Worm (Caenorhabditis elegans) whole organism, young adult: ENCODE measurements around the gene mig-22.
A peak's percentile ranks its signal among the peaks of the same experiment; 100 is the strongest.

Experiments used
- B0019.2 ChIP-seq: fragments of 200-800 bp; sonication (Bioruptor generic); conservative IDR thresholded peaks from 2 replicates; pipeline ENCODE4 v1.3.6; 2022; ENCODE audit warnings: missing genetic modification reagents, missing genetic modification characterization, missing compliant biosample characterization
- B0336.3 ChIP-seq: fragments of 200-800 bp; sonication (Bioruptor generic); IDR thresholded peaks from 2 replicates; pipeline ENCODE4 v1.3.6; 2022; ENCODE audit warnings: missing genetic modification characterization, missing compliant biosample characterization
- C06A6.2 ChIP-seq: fragments of 200-800 bp; sonication (Bioruptor generic); conservative IDR thresholded peaks from 2 replicates; pipeline ENCODE4 v1.3.6; 2022; ENCODE audit warnings: missing genetic modification characterization, missing compliant biosample characterization
- D2030.7 ChIP-seq: fragments of 200-800 bp; sonication (Bioruptor generic); IDR thresholded peaks from 2 replicates; pipeline ENCODE4 v1.3.6; 2022; ENCODE audit warnings: missing genetic modification reagents, missing genetic modification characterization, missing compliant biosample characterization
- F23B12.7 ChIP-seq: sonication (generic microtip); optimal IDR thresholded peaks from 2 replicates; lab custom pipeline; 2017; ENCODE audit warnings: missing genetic modification characterization, mild to moderate bottlenecking, missing compliant biosample characterization, antibody characterized with exemption, moderate library complexity; ENCODE audit not compliant: insufficient read depth
- F39B2.1 ChIP-seq: fragments of 200-800 bp; sonication (Bioruptor generic); IDR thresholded peaks from 2 replicates; pipeline ENCODE4 v1.3.6; 2022; ENCODE audit warnings: missing genetic modification reagents, missing genetic modification characterization, missing compliant biosample characterization
- F57C9.4 ChIP-seq: sonication (generic microtip); optimal IDR thresholded peaks from 2 replicates; lab custom pipeline; 2017; ENCODE audit warnings: mild to moderate bottlenecking, missing genetic modification characterization, missing compliant biosample characterization
- T26A5.8 ChIP-seq: sonication (generic microtip); optimal IDR thresholded peaks from 2 replicates; lab custom pipeline; 2016; ENCODE audit warnings: missing genetic modification characterization, missing compliant biosample characterization
- Y79H2A.3 ChIP-seq: fragments of 200-800 bp; sonication (Bioruptor generic); conservative IDR thresholded peaks from 2 replicates; pipeline ENCODE4 v1.3.6; 2022; ENCODE audit warnings: missing genetic modification reagents, missing genetic modification characterization, missing compliant biosample characterization
- ama-1 ChIP-seq, 3 experiments: fragments of 150-350 bp in 1 of 3; sonication (generic microtip) in 2 of 3; optimal IDR thresholded peaks; 2 replicates each; lab custom pipeline; 2014 to 2018; ENCODE audit warnings: missing biosample characterization in 2 of 3, missing genetic modification characterization in 2 of 3, missing genetic modification reagents in 2 of 3
- atf-7 ChIP-seq: sonication (generic microtip); optimal IDR thresholded peaks from 2 replicates; lab custom pipeline; 2017; ENCODE audit warnings: mild to moderate bottlenecking, missing genetic modification characterization, missing compliant biosample characterization
- attf-3 ChIP-seq: fragments of 200-800 bp; sonication (Bioruptor generic); conservative IDR thresholded peaks from 2 replicates; pipeline ENCODE4 v1.3.6; 2022; ENCODE audit warnings: missing genetic modification reagents, missing genetic modification characterization, missing compliant biosample characterization
- attf-5 ChIP-seq: fragments of 200-800 bp; sonication (Bioruptor generic); optimal IDR thresholded peaks from 2 replicates; lab custom pipeline; 2018; ENCODE audit warnings: mild to moderate bottlenecking, missing genetic modification characterization, missing compliant biosample characterization
- bed-1 ChIP-seq: fragments of 200-800 bp; sonication (Bioruptor generic); IDR thresholded peaks from 2 replicates; pipeline ENCODE4 v1.3.6; 2022; ENCODE audit warnings: missing genetic modification reagents, missing genetic modification characterization, missing compliant biosample characterization
- bed-2 ChIP-seq: fragments of 200-800 bp; sonication (Bioruptor generic); IDR thresholded peaks from 2 replicates; pipeline ENCODE4 v1.3.6; 2022; ENCODE audit warnings: missing genetic modification reagents, missing genetic modification characterization, missing compliant biosample characterization
- cebp-2 ChIP-seq: fragments of 200-800 bp; sonication (Bioruptor generic); IDR thresholded peaks from 2 replicates; pipeline ENCODE4 v1.3.6; 2022; ENCODE audit warnings: missing genetic modification characterization, missing compliant biosample characterization
- ceh-27 ChIP-seq: fragments of 200-800 bp; sonication (Bioruptor generic); optimal IDR thresholded peaks from 2 replicates; lab custom pipeline; 2018; ENCODE audit warnings: mild to moderate bottlenecking, missing genetic modification characterization, moderate library complexity, missing compliant biosample characterization
- ceh-79 ChIP-seq: sonication (generic microtip); optimal IDR thresholded peaks from 2 replicates; lab custom pipeline; 2017; ENCODE audit warnings: mild to moderate bottlenecking, missing genetic modification characterization, missing compliant biosample characterization
- ceh-91 ChIP-seq: fragments of 200-800 bp; sonication (Bioruptor generic); IDR thresholded peaks from 2 replicates; pipeline ENCODE4 v1.3.6; 2022; ENCODE audit warnings: missing genetic modification reagents, missing genetic modification characterization, missing compliant biosample characterization
- efl-1 ChIP-seq: fragments of 150-350 bp; optimal IDR thresholded peaks from 2 replicates; lab custom pipeline; 2014; ENCODE audit warnings: missing biosample characterization, missing genetic modification reagents, missing genetic modification characterization
- ekl-4 ChIP-seq: fragments of 200-800 bp; sonication (Bioruptor generic); IDR thresholded peaks from 2 replicates; pipeline ENCODE4 v1.3.6; 2022; ENCODE audit warnings: missing genetic modification reagents, missing genetic modification characterization, missing compliant biosample characterization
- gei-17 ChIP-seq: fragments of 200-800 bp; sonication (Bioruptor generic); optimal IDR thresholded peaks from 2 replicates; lab custom pipeline; 2018; ENCODE audit warnings: mild to moderate bottlenecking, missing genetic modification characterization, missing compliant biosample characterization
- hmg-1.2 ChIP-seq: fragments of 200-800 bp; sonication (Bioruptor generic); IDR thresholded peaks from 2 replicates; pipeline ENCODE4 v1.3.6; 2022; ENCODE audit warnings: missing genetic modification reagents, missing genetic modification characterization, missing compliant biosample characterization
- hmg-20 ChIP-seq: fragments of 200-800 bp; sonication (Bioruptor generic); IDR thresholded peaks from 2 replicates; pipeline ENCODE4 v1.3.6; 2022; ENCODE audit warnings: missing genetic modification reagents, missing genetic modification characterization, missing compliant biosample characterization
- hsf-1 ChIP-seq: fragments of 200-800 bp; sonication (Bioruptor generic); IDR thresholded peaks from 2 replicates; pipeline ENCODE4 v1.3.6; 2022; ENCODE audit warnings: missing genetic modification reagents, missing genetic modification characterization, missing compliant biosample characterization
- let-526 ChIP-seq: fragments of 200-800 bp; sonication (Bioruptor generic); IDR thresholded peaks from 2 replicates; pipeline ENCODE4 v1.3.6; 2022; ENCODE audit warnings: missing genetic modification reagents, missing genetic modification characterization, missing compliant biosample characterization
- let-607 ChIP-seq, 2 experiments: fragments of 200-800 bp in 1 of 2; sonication (Bioruptor generic) in 1 of 2; sonication (generic microtip) in 1 of 2; optimal IDR thresholded peaks; 2 replicates each; lab custom pipeline; 2016 to 2018; ENCODE audit warnings: mild to moderate bottlenecking in 2 of 2, missing compliant biosample characterization in 2 of 2, missing genetic modification characterization in 2 of 2, moderate library complexity in 2 of 2, missing genotype in 1 of 2
- lin-35 ChIP-seq, 3 experiments: fragments of 150-350 bp in 2 of 3; sonication (generic microtip) in 1 of 3; optimal IDR thresholded peaks; 2 replicates each; lab custom pipeline; 2014 to 2018; ENCODE audit warnings: missing biosample characterization in 3 of 3, missing genetic modification characterization in 3 of 3, missing genetic modification reagents in 3 of 3
- lin-54 ChIP-seq: fragments of 200-800 bp; sonication (Bioruptor generic); optimal IDR thresholded peaks from 2 replicates; lab custom pipeline; 2018; ENCODE audit warnings: mild to moderate bottlenecking, missing genetic modification characterization, missing compliant biosample characterization
- madf-10 ChIP-seq: sonication (generic microtip); optimal IDR thresholded peaks from 2 replicates; lab custom pipeline; 2016; ENCODE audit warnings: mild to moderate bottlenecking, missing genetic modification characterization, missing compliant biosample characterization
- madf-6 ChIP-seq: fragments of 200-800 bp; sonication (Bioruptor generic); IDR thresholded peaks from 2 replicates; pipeline ENCODE4 v1.3.6; 2022; ENCODE audit warnings: missing genetic modification reagents, missing genetic modification characterization, missing compliant biosample characterization
- mes-4 ChIP-seq: sonication (generic microtip); optimal IDR thresholded peaks from 2 replicates; lab custom pipeline; 2016; ENCODE audit warnings: missing genotype, missing genetic modification characterization, missing compliant biosample characterization
- nfya-1 ChIP-seq: sonication (generic microtip); optimal IDR thresholded peaks from 2 replicates; lab custom pipeline; 2017; ENCODE audit warnings: antibody characterized with exemption, missing compliant biosample characterization, missing genetic modification characterization, borderline replicate concordance; ENCODE audit not compliant: insufficient read depth
- nfyb-1 ChIP-seq: fragments of 200-800 bp; sonication (Bioruptor generic); IDR thresholded peaks from 2 replicates; pipeline ENCODE4 v1.3.6; 2022; ENCODE audit warnings: missing genetic modification reagents, missing genetic modification characterization, missing compliant biosample characterization
- nhr-179 ChIP-seq: sonication (generic microtip); optimal IDR thresholded peaks from 2 replicates; lab custom pipeline; 2016; ENCODE audit warnings: mild to moderate bottlenecking, missing genetic modification characterization, missing compliant biosample characterization
- nhr-80 ChIP-seq: sonication (generic microtip); optimal IDR thresholded peaks from 2 replicates; lab custom pipeline; 2016; ENCODE audit warnings: missing genetic modification characterization, missing compliant biosample characterization
- nhr-90 ChIP-seq: sonication (generic microtip); optimal IDR thresholded peaks from 2 replicates; lab custom pipeline; 2016; ENCODE audit warnings: missing genotype, mild to moderate bottlenecking, missing genetic modification characterization, missing compliant biosample characterization
- pbrm-1 ChIP-seq: fragments of 200-800 bp; sonication (Bioruptor generic); IDR thresholded peaks from 2 replicates; pipeline ENCODE4 v1.3.6; 2022; ENCODE audit warnings: missing genetic modification reagents, missing genetic modification characterization, missing compliant biosample characterization
- pha-4 ChIP-seq: fragments of 150-350 bp; sonication (generic microtip); optimal IDR thresholded peaks from 2 replicates; lab custom pipeline; 2014; ENCODE audit warnings: missing biosample characterization, missing genetic modification reagents, missing genetic modification characterization
- repo-1 ChIP-seq: sonication (generic microtip); optimal IDR thresholded peaks from 2 replicates; lab custom pipeline; 2017; ENCODE audit warnings: mild to moderate bottlenecking, missing genetic modification characterization, missing compliant biosample characterization
- snpc-1.3 ChIP-seq: sonication (generic microtip); optimal IDR thresholded peaks from 2 replicates; lab custom pipeline; 2017; ENCODE audit warnings: missing genetic modification characterization, mild to moderate bottlenecking, missing compliant biosample characterization, antibody characterized with exemption, moderate library complexity, missing genotype, missing genetic modification reagents; ENCODE audit not compliant: insufficient read depth
- snpc-4 ChIP-seq, 5 experiments: fragments of 150-350 bp in 1 of 5; sonication (generic microtip) in 4 of 5; optimal IDR thresholded peaks; 2 replicates each; lab custom pipeline; 2014 to 2018; ENCODE audit warnings: missing genetic modification characterization in 5 of 5, missing biosample characterization in 3 of 5, antibody characterized with exemption in 2 of 5, mild to moderate bottlenecking in 2 of 5, missing compliant biosample characterization in 2 of 5, missing genotype in 2 of 5, moderate library complexity in 2 of 5, missing genetic modification reagents in 1 of 5
- sptf-2 ChIP-seq: fragments of 200-800 bp; sonication (Bioruptor generic); optimal IDR thresholded peaks from 2 replicates; lab custom pipeline; 2018; ENCODE audit warnings: mild to moderate bottlenecking, missing genetic modification characterization, missing compliant biosample characterization
- tlf-1 ChIP-seq: fragments of 200-800 bp; sonication (Bioruptor generic); optimal IDR thresholded peaks from 2 replicates; lab custom pipeline; 2018; ENCODE audit warnings: mild to moderate bottlenecking, missing genetic modification characterization, missing compliant biosample characterization
- unc-62 ChIP-seq: fragments of 150-350 bp; optimal IDR thresholded peaks from 2 replicates; lab custom pipeline; 2014; ENCODE audit warnings: missing biosample characterization, missing genetic modification reagents, missing genetic modification characterization
- ztf-25 ChIP-seq: fragments of 200-800 bp; sonication (Bioruptor generic); IDR thresholded peaks from 2 replicates; pipeline ENCODE4 v1.3.6; 2022; ENCODE audit warnings: missing genetic modification reagents, missing genetic modification characterization, missing compliant biosample characterization
- ztf-28 ChIP-seq: fragments of 200-800 bp; sonication (Bioruptor generic); IDR thresholded peaks from 2 replicates; pipeline ENCODE4 v1.3.6; 2022; ENCODE audit warnings: missing genetic modification reagents, missing genetic modification characterization, missing compliant biosample characterization

mig-22 gene

DNA sequence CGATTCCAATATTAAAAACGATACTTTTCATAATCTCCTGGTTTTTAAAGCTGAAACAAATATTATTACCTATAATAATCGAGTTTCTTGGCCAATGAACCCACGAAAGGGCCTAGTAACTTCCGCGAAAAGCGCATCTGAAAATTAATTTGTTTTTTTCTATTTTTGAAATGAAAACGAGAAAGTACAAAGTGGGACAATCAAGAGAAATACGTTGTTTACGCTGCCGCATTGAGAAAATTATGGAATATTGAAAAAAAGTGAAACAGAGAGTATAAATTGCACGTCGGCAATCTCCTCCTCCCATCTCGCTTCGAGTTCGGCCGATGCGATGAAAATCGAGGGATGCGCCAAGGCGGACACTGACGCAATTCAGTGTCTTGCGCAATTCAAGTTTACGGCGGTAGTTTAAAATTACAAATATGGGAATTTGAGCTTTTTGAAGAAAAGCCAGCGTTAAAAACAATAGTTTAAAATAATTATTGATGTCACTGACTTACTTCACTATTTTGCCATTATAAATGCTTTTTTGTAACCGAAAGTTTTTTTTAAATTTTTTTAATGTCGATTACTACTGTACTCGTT is 25.8 kb downstream of the mig-22 start, which contains the start of gene pdhk-2 (continued):
- TF ChIP-seq ceh-79 (tag; lab: Kevin White, UChicago) (no peak), repo-1 (tag; lab: Kevin White, UChicago) (peak; percentile 87), lin-35 (GFP tag; optimal IDR thresholded peaks at IDR 0.05; lab: Kevin White, UChicago) (peak; percentile 85 to 98 (median 89)), gei-17 (GFP tag; lab: Kevin White, UChicago) (peak; percentile 76), ama-1 (optimal IDR thresholded peaks at IDR 0.05; lab: Kevin White, UChicago) (peak; percentile 21), ama-1 (GFP tag; optimal IDR thresholded peaks at IDR 0.05; lab: Kevin White, UChicago) (no peak), efl-1 (GFP tag; lab: Kevin White, UChicago) (peak; percentile 92), sptf-2 (GFP tag; lab: Kevin White, UChicago) (no peak), unc-62 (GFP tag; lab: Kevin White, UChicago) (no peak), C06A6.2 (GFP tag; lab: Robert Waterston, UW) (peak; percentile 71; the same call in 1 of the 2 replicates), ztf-25 (GFP tag; lab: Robert Waterston, UW) (no peak), ceh-27 (GFP tag; lab: Kevin White, UChicago) (peak; percentile 91), let-607 (tag; optimal IDR thresholded peaks at IDR 0.05; lab: Kevin White, UChicago) (peak; percentile 39 to 71), attf-3 (peak; percentile 81), tlf-1 (GFP tag; lab: Kevin White, UChicago) (peak; percentile 88), T26A5.8 (tag; lab: Kevin White, UChicago) (no peak), attf-5 (GFP tag; lab: Kevin White, UChicago) (peak; percentile 89), ztf-28 (no peak), F39B2.1 (GFP tag; lab: Robert Waterston, UW) (no peak), nfyb-1 (GFP tag; lab: Robert Waterston, UW) (peak; percentile 82), hmg-20 (peak; percentile 75; the same call in 1 of the 2 replicates), B0336.3 (peak; percentile 88), hmg-1.2 (GFP tag; lab: Robert Waterston, UW) (peak; percentile 68), pha-4 (peak; percentile 46), Y79H2A.3 (GFP tag; lab: Robert Waterston, UW) (0 out of 2 replicates have a peak, but pooled peaks have one; percentile 45), cebp-2 (GFP tag; lab: Robert Waterston, UW) (no peak), atf-7 (tag; lab: Kevin White, UChicago) (peak; percentile 58), mes-4 (tag; lab: Kevin White, UChicago) (peak; percentile 15), hsf-1 (GFP tag; lab: Robert Waterston, UW) (peak; percentile 70), pbrm-1 (peak; percentile 89), F57C9.4 (tag; lab: Kevin White, UChicago) (no peak), madf-6 (peak; percentile 89), nhr-80 (tag; lab: Kevin White, UChicago) (peak; percentile 79), let-526 (GFP tag; lab: Robert Waterston, UW) (no peak), B0019.2 (GFP tag; lab: Robert Waterston, UW) (no peak), nfya-1 (tag; lab: Kevin White, UChicago) (no peak), bed-1 (GFP tag; lab: Robert Waterston, UW) (0 out of 2 replicates have a peak, but pooled peaks have one; percentile 21), bed-2 (no peak), nhr-179 (tag; lab: Kevin White, UChicago) (no peak), ekl-4 (peak; percentile 88), snpc-4 (GFP tag; optimal IDR thresholded peaks at IDR 0.05; lab: Kevin White, UChicago) (no peak), snpc-4 (tag; optimal IDR thresholded peaks at IDR 0.05; lab: Kevin White, UChicago) (peak; percentile 62 to 78 (median 72)), madf-10 (peak; percentile 70), snpc-1.3 (peak; percentile 32), ceh-91 (GFP tag; lab: Robert Waterston, UW) (peak; percentile 68), D2030.7 (peak; percentile 74), lin-54 (GFP tag; lab: Kevin White, UChicago) (peak; percentile 99), F23B12.7 (peak; percentile 82), nhr-90 (peak; percentile 25)
